Fruit fly (Drosophila melanogaster) whole organism, embryonic: ENCODE measurements around the gene CG11560.

Source experiments
- Abd-B ChIP-seq: fragments of 200-800 bp; sonication (Bioruptor generic); optimal IDR thresholded peaks from 2 replicates; lab custom pipeline; 2018; ENCODE audit warnings: missing biosample characterization, mild to moderate bottlenecking, missing genetic modification characterization, moderate library complexity
- CG17359 ChIP-seq: fragments of 200-800 bp; sonication (Bioruptor generic); optimal IDR thresholded peaks from 3 replicates; lab custom pipeline; 2018; ENCODE audit warnings: missing biosample characterization, mild to moderate bottlenecking, missing genetic modification characterization, moderate library complexity
- CG2116 ChIP-seq: fragments of 200-800 bp; sonication (Bioruptor generic); optimal IDR thresholded peaks from 3 replicates; lab custom pipeline; 2018; ENCODE audit warnings: missing biosample characterization, mild to moderate bottlenecking, missing genetic modification characterization
- CG2875 ChIP-seq: fragments of 200-800 bp; sonication (Bioruptor generic); optimal IDR thresholded peaks from 2 replicates; lab custom pipeline; 2017; ENCODE audit warnings: missing biosample characterization, mild to moderate bottlenecking, missing genetic modification characterization, missing genetic modification reagents
- CG6254 ChIP-seq: fragments of 200-800 bp; sonication (Bioruptor generic); optimal IDR thresholded peaks from 3 replicates; lab custom pipeline; 2017; ENCODE audit warnings: mild to moderate bottlenecking, missing biosample characterization, missing genetic modification reagents, missing genetic modification characterization
- CG8478 ChIP-seq: fragments of >200 bp; optimal IDR thresholded peaks from 2 replicates; lab custom pipeline; 2018
- Ets65A ChIP-seq: fragments of 200-800 bp; sonication (Bioruptor generic); peaks from one replicate; lab custom pipeline; 2016; ENCODE audit warnings: missing biosample characterization, missing genetic modification characterization

- no peak for TF ChIP-seq CG17359 (tag; lab: Kevin White, UChicago)
- no peak for TF ChIP-seq CG8478 (lab: Kevin White, UChicago)
- TF ChIP-seq CG6254, result peak; percentile 4
- no peak for TF ChIP-seq CG2875 (GFP tag; lab: Kevin White, UChicago)
- TF ChIP-seq CG2116 (GFP tag; lab: Kevin White, UChicago), result no peak
- TF ChIP-seq Abd-B, result no peak
- no peak for TF ChIP-seq Ets65A (GFP tag; lab: Kevin White, UChicago)
These were observed 10.7 kb upstream of the CG11560 start for dm6 chr3L:12109045-12109632.
